Worm (Caenorhabditis elegans) whole organism, L4/young adult: ENCODE measurements around the gene fbxa-13.

Source experiments
- W03F9.2 ChIP-seq: fragments of 150-350 bp; optimal IDR thresholded peaks from 2 replicates; lab custom pipeline; 2014; ENCODE audit warnings: missing biosample characterization, missing genetic modification characterization
- dao-5 ChIP-seq: sonication (generic microtip); optimal IDR thresholded peaks from 2 replicates; lab custom pipeline; 2016; ENCODE audit warnings: missing genotype, missing genetic modification characterization, moderate library complexity, missing compliant biosample characterization

DNA sequence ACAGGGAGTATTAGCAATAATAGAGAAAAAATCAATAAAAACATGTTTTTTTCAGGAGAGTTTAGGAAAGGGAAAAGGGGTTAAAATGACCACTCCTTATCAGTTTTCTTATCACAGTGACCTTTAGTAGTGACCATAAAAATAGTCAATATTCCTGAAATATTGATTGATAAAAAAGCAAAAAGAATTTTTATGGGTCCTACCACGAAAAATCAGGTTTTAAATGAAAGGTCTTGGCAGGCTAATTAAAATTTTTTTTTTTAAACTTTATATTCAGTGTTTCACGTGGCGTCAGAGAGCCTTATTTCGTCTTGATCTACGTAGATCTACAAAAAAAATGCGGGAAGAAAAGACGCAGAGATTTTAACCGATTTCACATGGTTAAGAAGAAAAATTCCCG lies 48.3 kb downstream of the fbxa-13 start, which contains the start of gene cht-4:
- no peak for TF ChIP-seq dao-5 (tag; lab: Kevin White, UChicago)
- no peak for TF ChIP-seq W03F9.2 (tag; lab: Kevin White, UChicago)
